Fruit fly (Drosophila melanogaster): ENCODE measurements around the gene Taf3.

The Taf3 gene

dm6 chr4:428256-428655, 38.4 kb downstream of the Taf3 start:
- TF ChIP-seq Mnt (GFP tag; optimal IDR thresholded peaks at IDR 0.05), result no peak

dm6 chr4:424630-425327, 41.8 kb downstream of the Taf3 start:
- TF ChIP-seq CG1620 (GFP tag; optimal IDR thresholded peaks at IDR 0.05) (peak; percentile 84), Hr96 (GFP tag; optimal IDR thresholded peaks at IDR 0.05) (peak; percentile 82), Crg-1 (GFP tag; optimal IDR thresholded peaks at IDR 0.05) (peak; percentile 62), cic (GFP tag; optimal IDR thresholded peaks at IDR 0.05) (no peak), pad (GFP tag; optimal IDR thresholded peaks at IDR 0.05) (peak; percentile 92), CG7045 (GFP tag; optimal IDR thresholded peaks at IDR 0.05) (peak; percentile 60), ovo (GFP tag; optimal IDR thresholded peaks at IDR 0.05) (peak; percentile 53), Mnt (GFP tag; optimal IDR thresholded peaks at IDR 0.05) (peak; percentile 14), CG7101 (tag; optimal IDR thresholded peaks at IDR 0.05) (peak; percentile 58), toe (GFP tag; optimal IDR thresholded peaks at IDR 0.05) (peak; percentile 71), kay (GFP tag; ENCODE audit: borderline replicate concordance) (no peak), Clk (GFP tag; optimal IDR thresholded peaks at IDR 0.05) (no peak), CG12768 (GFP tag; optimal IDR thresholded peaks at IDR 0.05) (no peak), cnc (optimal IDR thresholded peaks at IDR 0.05) (no peak), tj (GFP tag; optimal IDR thresholded peaks at IDR 0.05) (no peak), bab1 (GFP tag; optimal IDR thresholded peaks at IDR 0.05) (peak; percentile 88), CG11617 (GFP tag; optimal IDR thresholded peaks at IDR 0.05) (no peak), CG14711 (tag; optimal IDR thresholded peaks at IDR 0.05) (peak; percentile 64), CG5204 (GFP tag; optimal IDR thresholded peaks at IDR 0.05) (peak; percentile 64), CG33017 (tag; optimal IDR thresholded peaks at IDR 0.05) (no peak)

- no peak for TF ChIP-seq Mnt (GFP tag; optimal IDR thresholded peaks at IDR 0.05)
- TF ChIP-seq CG5204 (GFP tag; optimal IDR thresholded peaks at IDR 0.05), result no peak
- TF ChIP-seq CG1620 (GFP tag; optimal IDR thresholded peaks at IDR 0.05), result no peak
- no peak for TF ChIP-seq CG7045 (GFP tag; optimal IDR thresholded peaks at IDR 0.05)
- TF ChIP-seq cic (GFP tag; optimal IDR thresholded peaks at IDR 0.05), result no peak
- no peak for TF ChIP-seq pad (GFP tag; optimal IDR thresholded peaks at IDR 0.05)
- no peak for TF ChIP-seq CG14711 (tag; optimal IDR thresholded peaks at IDR 0.05)
- no peak for TF ChIP-seq tj (GFP tag; optimal IDR thresholded peaks at IDR 0.05)
- TF ChIP-seq cnc (optimal IDR thresholded peaks at IDR 0.05), result no peak
- no peak for TF ChIP-seq kay (GFP tag; ENCODE audit: borderline replicate concordance)
- TF ChIP-seq CG7101 (tag; optimal IDR thresholded peaks at IDR 0.05), result no peak
- TF ChIP-seq ovo (GFP tag; optimal IDR thresholded peaks at IDR 0.05), result no peak
Measured at dm6 chr4:423338-423737, 43.3 kb downstream of the Taf3 start.

DNA sequence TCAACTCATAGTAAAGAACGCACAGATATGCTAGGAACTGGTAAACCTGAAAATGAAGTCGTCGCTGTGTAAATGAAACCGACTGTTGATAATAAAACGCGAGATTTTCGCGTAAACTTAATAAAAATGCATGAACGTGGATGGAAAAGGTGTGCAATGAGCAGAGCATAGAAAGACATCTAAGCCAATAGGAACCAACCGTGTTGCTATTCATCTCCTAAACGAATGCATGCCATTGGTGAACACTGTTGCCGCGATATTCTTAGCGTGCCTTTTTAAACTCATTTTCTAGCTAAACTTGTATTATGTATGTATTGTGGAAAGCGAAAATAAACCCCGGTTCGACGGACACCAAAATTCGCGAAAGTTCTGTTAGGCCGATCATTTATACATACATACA, 44.9 kb downstream of the Taf3 start:
- TF ChIP-seq Crg-1 (GFP tag; optimal IDR thresholded peaks at IDR 0.05) (no peak), CG14711 (tag; optimal IDR thresholded peaks at IDR 0.05) (no peak), cic (GFP tag; optimal IDR thresholded peaks at IDR 0.05) (no peak), toe (GFP tag; optimal IDR thresholded peaks at IDR 0.05) (no peak), CG7101 (tag; optimal IDR thresholded peaks at IDR 0.05) (no peak), CG7045 (GFP tag; optimal IDR thresholded peaks at IDR 0.05) (no peak), tj (GFP tag; optimal IDR thresholded peaks at IDR 0.05) (no peak)

- no peak for TF ChIP-seq Crg-1 (GFP tag; optimal IDR thresholded peaks at IDR 0.05)
- TF ChIP-seq Hr96 (GFP tag; optimal IDR thresholded peaks at IDR 0.05), result no peak
- no peak for TF ChIP-seq pad (GFP tag; optimal IDR thresholded peaks at IDR 0.05)
- no peak for TF ChIP-seq CG5204 (GFP tag; optimal IDR thresholded peaks at IDR 0.05)
- no peak for TF ChIP-seq CG33017 (tag; optimal IDR thresholded peaks at IDR 0.05)
- TF ChIP-seq CG7045 (GFP tag; optimal IDR thresholded peaks at IDR 0.05), result no peak
- TF ChIP-seq CG11617 (GFP tag; optimal IDR thresholded peaks at IDR 0.05), result no peak
- TF ChIP-seq ovo (GFP tag; optimal IDR thresholded peaks at IDR 0.05), result no peak
- TF ChIP-seq toe (GFP tag; optimal IDR thresholded peaks at IDR 0.05), result no peak
- no peak for TF ChIP-seq cic (GFP tag; optimal IDR thresholded peaks at IDR 0.05)
Measured at dm6 chr4:421025-421424, 45.6 kb downstream of the Taf3 start.

DNA sequence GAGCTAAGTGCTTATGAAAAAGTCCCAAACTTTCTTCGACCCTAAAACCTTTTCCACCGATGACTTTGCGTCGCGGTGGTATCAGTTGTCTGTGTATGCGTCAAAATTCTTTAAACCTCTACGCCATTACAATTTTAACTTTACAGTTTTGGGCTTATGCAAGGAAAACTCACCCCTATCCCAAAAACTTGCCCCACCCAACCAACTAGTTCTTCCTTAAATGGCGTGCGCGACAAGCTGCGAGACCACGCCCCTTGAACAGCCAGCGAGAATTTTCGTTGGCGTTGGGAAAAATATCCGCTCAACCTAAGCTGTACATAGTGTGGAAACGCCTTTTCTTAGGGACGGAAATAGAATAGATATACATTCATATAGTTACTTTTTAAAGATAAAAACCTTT, 47.9 kb downstream of the Taf3 start:
- TF ChIP-seq cic (GFP tag; optimal IDR thresholded peaks at IDR 0.05), result no peak
- no peak for TF ChIP-seq Mnt (GFP tag; optimal IDR thresholded peaks at IDR 0.05)
- no peak for TF ChIP-seq tj (GFP tag; optimal IDR thresholded peaks at IDR 0.05)
- no peak for TF ChIP-seq CG33017 (tag; optimal IDR thresholded peaks at IDR 0.05)
- no peak for TF ChIP-seq CG11617 (GFP tag; optimal IDR thresholded peaks at IDR 0.05)
- no peak for TF ChIP-seq CG12768 (GFP tag; optimal IDR thresholded peaks at IDR 0.05)
- no peak for TF ChIP-seq toe (GFP tag; optimal IDR thresholded peaks at IDR 0.05)
- TF ChIP-seq CG7101 (tag; optimal IDR thresholded peaks at IDR 0.05), result no peak
- TF ChIP-seq Crg-1 (GFP tag; optimal IDR thresholded peaks at IDR 0.05), result no peak
- no peak for TF ChIP-seq CG7045 (GFP tag; optimal IDR thresholded peaks at IDR 0.05)
- no peak for TF ChIP-seq CG14711 (tag; optimal IDR thresholded peaks at IDR 0.05)
- TF ChIP-seq Clk (GFP tag; optimal IDR thresholded peaks at IDR 0.05), result no peak

DNA sequence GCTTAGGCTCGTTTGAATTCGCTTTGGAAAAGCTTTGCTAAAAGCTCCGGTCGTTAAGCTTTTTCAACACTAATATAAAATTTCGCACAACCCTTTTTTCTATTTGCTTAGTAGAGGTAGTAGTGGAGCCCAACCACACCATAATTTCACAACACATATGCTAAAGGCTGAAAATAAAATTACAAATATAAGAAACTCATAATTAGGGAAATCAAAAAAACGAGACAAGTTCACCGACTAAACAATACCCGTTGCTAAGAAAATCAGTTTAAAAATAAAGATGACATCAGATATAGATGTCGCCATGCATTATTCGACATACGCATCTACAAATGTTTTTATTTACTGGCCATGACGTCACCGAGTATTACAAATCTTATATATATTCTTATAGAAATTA, 50.3 kb downstream of the Taf3 start:
- TF ChIP-seq CG11617 (GFP tag; optimal IDR thresholded peaks at IDR 0.05) (peak; percentile 19), CG7101 (tag; optimal IDR thresholded peaks at IDR 0.05) (peak; percentile 34), Crg-1 (GFP tag; optimal IDR thresholded peaks at IDR 0.05) (no peak), CG14711 (tag; optimal IDR thresholded peaks at IDR 0.05) (peak; percentile 96), CG5204 (GFP tag; optimal IDR thresholded peaks at IDR 0.05) (no peak), bab1 (GFP tag; optimal IDR thresholded peaks at IDR 0.05) (peak; percentile 23), kay (GFP tag; ENCODE audit: borderline replicate concordance) (no peak), cic (GFP tag; optimal IDR thresholded peaks at IDR 0.05) (peak; percentile 31), Clk (GFP tag; optimal IDR thresholded peaks at IDR 0.05) (no peak), toe (GFP tag; optimal IDR thresholded peaks at IDR 0.05) (peak; percentile 19), pad (GFP tag; optimal IDR thresholded peaks at IDR 0.05) (no peak), CG7045 (GFP tag; optimal IDR thresholded peaks at IDR 0.05) (no peak)

All from whole organism, adult.